Worm (Caenorhabditis elegans) whole organism, young adult: ENCODE data around the gene hrg-2.

Experiments
- C06A6.2 ChIP-seq: fragments of 200-800 bp; sonication (Bioruptor generic); conservative IDR thresholded peaks from 2 replicates; pipeline ENCODE4 v1.3.6; 2022; ENCODE audit warnings: missing genetic modification characterization, missing compliant biosample characterization
- F33H1.4 ChIP-seq: fragments of 200-800 bp; sonication (Bioruptor generic); IDR thresholded peaks from 2 replicates; pipeline ENCODE4 v1.3.6; 2022; ENCODE audit warnings: missing genetic modification reagents, missing genetic modification characterization, missing compliant biosample characterization
- F52B5.7 ChIP-seq: sonication (generic microtip); optimal IDR thresholded peaks from 2 replicates; lab custom pipeline; 2016; ENCODE audit warnings: mild to moderate bottlenecking, missing genetic modification characterization, missing compliant biosample characterization
- K11D2.4 ChIP-seq: fragments of 200-800 bp; sonication (Bioruptor generic); IDR thresholded peaks from 2 replicates; pipeline ENCODE4 v1.3.6; 2022; ENCODE audit warnings: missing genetic modification reagents, missing genetic modification characterization, missing compliant biosample characterization
- Y67H2A.10 ChIP-seq: fragments of 200-800 bp; sonication (Bioruptor generic); conservative IDR thresholded peaks from 2 replicates; pipeline ENCODE4 v1.3.6; 2022; ENCODE audit warnings: missing genetic modification reagents, missing genetic modification characterization, missing compliant biosample characterization
- ama-1 ChIP-seq, 3 experiments: fragments of 150-350 bp in 1 of 3; sonication (generic microtip) in 2 of 3; optimal IDR thresholded peaks; 2 replicates each; lab custom pipeline; 2014 to 2018; ENCODE audit warnings: missing biosample characterization in 2 of 3, missing genetic modification characterization in 2 of 3, missing genetic modification reagents in 2 of 3
- efl-1 ChIP-seq: fragments of 150-350 bp; optimal IDR thresholded peaks from 2 replicates; lab custom pipeline; 2014; ENCODE audit warnings: missing biosample characterization, missing genetic modification reagents, missing genetic modification characterization
- hmg-1.2 ChIP-seq: fragments of 200-800 bp; sonication (Bioruptor generic); IDR thresholded peaks from 2 replicates; pipeline ENCODE4 v1.3.6; 2022; ENCODE audit warnings: missing genetic modification reagents, missing genetic modification characterization, missing compliant biosample characterization
- let-526 ChIP-seq: fragments of 200-800 bp; sonication (Bioruptor generic); IDR thresholded peaks from 2 replicates; pipeline ENCODE4 v1.3.6; 2022; ENCODE audit warnings: missing genetic modification reagents, missing genetic modification characterization, missing compliant biosample characterization
- nhr-90 ChIP-seq: sonication (generic microtip); optimal IDR thresholded peaks from 2 replicates; lab custom pipeline; 2016; ENCODE audit warnings: missing genotype, mild to moderate bottlenecking, missing genetic modification characterization, missing compliant biosample characterization
- pha-4 ChIP-seq: fragments of 150-350 bp; sonication (generic microtip); optimal IDR thresholded peaks from 2 replicates; lab custom pipeline; 2014; ENCODE audit warnings: missing biosample characterization, missing genetic modification reagents, missing genetic modification characterization
- sea-2 ChIP-seq: fragments of 200-800 bp; sonication (Bioruptor generic); IDR thresholded peaks from 2 replicates; pipeline ENCODE4 v1.3.6; 2022; ENCODE audit warnings: missing genetic modification characterization, missing compliant biosample characterization

ce11 chrV:12371386-12371785, 38.9 kb downstream of the hrg-2 start, which contains the start of gene F23H12.7:
- TF ChIP-seq efl-1, result no peak
- TF ChIP-seq F33H1.4 (GFP tag; lab: Robert Waterston, UW), result no peak
- TF ChIP-seq F52B5.7, result no peak
- TF ChIP-seq nhr-90 (tag; lab: Kevin White, UChicago), result no peak
- no peak for TF ChIP-seq hmg-1.2 (GFP tag; lab: Robert Waterston, UW)
- no peak for TF ChIP-seq C06A6.2 (GFP tag; lab: Robert Waterston, UW)
- no peak for TF ChIP-seq Y67H2A.10 (GFP tag; lab: Robert Waterston, UW)
- TF ChIP-seq sea-2 (GFP tag; lab: Robert Waterston, UW), result no peak
- TF ChIP-seq K11D2.4, result no peak
- no peak for TF ChIP-seq ama-1 (optimal IDR thresholded peaks at IDR 0.05; lab: Kevin White, UChicago)
- no peak for TF ChIP-seq ama-1 (GFP tag; optimal IDR thresholded peaks at IDR 0.05; lab: Kevin White, UChicago)
- TF ChIP-seq pha-4 (tag; lab: Kevin White, UChicago), result no peak
- no peak for TF ChIP-seq let-526 (GFP tag; lab: Robert Waterston, UW)
